Worm (Caenorhabditis elegans): ENCODE data around the gene hsp-12.6.

The hsp-12.6 gene

DNA sequence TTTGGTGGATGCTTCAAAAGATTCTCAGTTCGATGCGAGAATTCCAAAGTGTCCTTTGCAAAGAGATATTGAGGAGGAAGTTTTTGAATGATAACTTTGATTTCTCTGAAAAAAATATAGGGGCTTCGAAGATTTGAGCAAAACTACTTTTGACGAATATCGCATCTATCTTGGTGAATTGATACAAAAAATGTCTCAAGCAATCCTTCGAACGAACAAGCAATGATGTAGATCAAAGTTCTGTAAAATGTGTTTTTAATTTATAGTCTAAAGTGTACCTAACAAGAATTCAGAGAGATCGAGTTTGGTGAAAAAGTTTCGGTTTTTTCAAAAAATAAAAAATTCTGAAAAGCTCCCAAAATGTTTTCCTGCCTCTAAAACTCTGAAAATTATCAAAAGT lies 49.8 kb downstream of the hsp-12.6 start, which contains the start of gene F56D5.3:
Gene F56D5.3, plus strand, starts transcription at position 301 of the 400 bp plus-strand sequence.
- TF ChIP-seq Y22D7AL.16 (tag; optimal IDR thresholded peaks at IDR 0.05), result no peak
- TF ChIP-seq ceh-24 (tag; optimal IDR thresholded peaks at IDR 0.05), result no peak
- TF ChIP-seq ceh-2 (tag; optimal IDR thresholded peaks at IDR 0.05), result no peak
- TF ChIP-seq lin-11 (tag; optimal IDR thresholded peaks at IDR 0.05), result no peak
- TF ChIP-seq pha-2 (tag; optimal IDR thresholded peaks at IDR 0.05), result no peak
- no peak for TF ChIP-seq fkh-10 (GFP tag; optimal IDR thresholded peaks at IDR 0.05)
- TF ChIP-seq C38D4.7 (GFP tag; optimal IDR thresholded peaks at IDR 0.05), result no peak
- no peak for TF ChIP-seq pqm-1 (tag; optimal IDR thresholded peaks at IDR 0.05)
- no peak for TF ChIP-seq pat-9 (tag; optimal IDR thresholded peaks at IDR 0.05)
- no peak for TF ChIP-seq F13H6.1 (tag; optimal IDR thresholded peaks at IDR 0.05)
- TF ChIP-seq nhr-11 (tag; optimal IDR thresholded peaks at IDR 0.05), result no peak
- no peak for TF ChIP-seq hlh-8 (tag; optimal IDR thresholded peaks at IDR 0.05)
- no peak for TF ChIP-seq C08G9.2 (tag; optimal IDR thresholded peaks at IDR 0.05)
- no peak for TF ChIP-seq unc-86 (tag; optimal IDR thresholded peaks at IDR 0.05)
- TF ChIP-seq ztf-16 (tag; optimal IDR thresholded peaks at IDR 0.05), result no peak
- TF ChIP-seq ceh-34 (tag; optimal IDR thresholded peaks at IDR 0.05), result no peak
- TF ChIP-seq syd-9 (tag; optimal IDR thresholded peaks at IDR 0.05), result no peak
- no peak for TF ChIP-seq elt-4 (tag; optimal IDR thresholded peaks at IDR 0.05)
- TF ChIP-seq ceh-30 (tag; optimal IDR thresholded peaks at IDR 0.05), result no peak

Measured in whole organism, late embryonic.